Worm (Caenorhabditis elegans): ENCODE measurements around the gene C24A3.4.

DNA sequence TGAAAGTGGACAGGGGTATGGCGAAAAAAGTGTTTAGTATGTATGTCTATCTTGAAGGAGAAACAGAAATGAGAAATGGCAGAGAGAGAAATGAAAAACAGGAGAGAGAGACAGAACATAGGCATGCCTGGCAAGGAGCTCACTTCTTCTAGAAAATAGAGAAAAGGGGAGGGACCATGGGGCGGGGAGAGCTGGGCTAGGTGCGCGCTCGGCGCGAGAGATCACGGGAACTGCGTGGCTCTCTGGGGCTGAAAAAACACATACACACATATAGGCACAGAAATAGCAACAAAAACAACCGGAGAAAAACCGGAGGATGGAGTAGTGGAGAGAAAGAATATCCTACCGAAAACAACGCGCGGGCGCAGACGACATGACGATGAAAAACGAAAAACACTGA, 40.2 kb upstream of the C24A3.4 start:
- TF ChIP-seq ces-1 (GFP tag; optimal IDR thresholded peaks at IDR 0.05) = no peak
- no peak for TF ChIP-seq jun-1 (tag; optimal IDR thresholded peaks at IDR 0.05)
- no peak for TF ChIP-seq ets-5 (GFP tag; IDR thresholded peaks at IDR 0.05)
- TF ChIP-seq pqm-1 (tag; optimal IDR thresholded peaks at IDR 0.05) = no peak
- no peak for TF ChIP-seq ama-1 (optimal IDR thresholded peaks at IDR 0.05)
- TF ChIP-seq xbp-1 (tag; optimal IDR thresholded peaks at IDR 0.05) = no peak
- TF ChIP-seq snu-23 (GFP tag; optimal IDR thresholded peaks at IDR 0.05) = no peak
- TF ChIP-seq nhr-237 (tag; optimal IDR thresholded peaks at IDR 0.05) = no peak
- TF ChIP-seq zag-1 (tag; optimal IDR thresholded peaks at IDR 0.05) = no peak
- TF ChIP-seq nhr-28 (tag; optimal IDR thresholded peaks at IDR 0.05) = no peak
- TF ChIP-seq mdl-1 (tag; optimal IDR thresholded peaks at IDR 0.05) = no peak
- no peak for TF ChIP-seq dpl-1 (GFP tag; optimal IDR thresholded peaks at IDR 0.05)
- TF ChIP-seq nhr-77 (tag; optimal IDR thresholded peaks at IDR 0.05) = no peak
